Fruit fly (Drosophila melanogaster) whole organism, prepupa: ENCODE results near the gene CG43630.
A peak's percentile ranks its signal among the peaks of the same experiment; 100 is the strongest.

Experiments used
- CG4318 ChIP-seq: fragments of 200-800 bp; sonication (Bioruptor generic); optimal IDR thresholded peaks from 3 replicates; lab custom pipeline; 2017; ENCODE audit warnings: missing biosample characterization, mild to moderate bottlenecking, missing genetic modification characterization
- Eip93F ChIP-seq: fragments of 200-800 bp; sonication (Bioruptor generic); optimal IDR thresholded peaks from 2 replicates; lab custom pipeline; 2016; ENCODE audit warnings: missing biosample characterization, mild to moderate bottlenecking, missing genetic modification characterization
- Ets21C ChIP-seq: fragments of 200-800 bp; sonication (Bioruptor generic); optimal IDR thresholded peaks from 3 replicates; lab custom pipeline; 2016; ENCODE audit warnings: missing biosample characterization, missing genetic modification characterization
- Met ChIP-seq: fragments of 200-800 bp; sonication (Bioruptor generic); optimal IDR thresholded peaks from 3 replicates; lab custom pipeline; 2016; ENCODE audit warnings: missing biosample characterization, missing genetic modification characterization
- eg ChIP-seq: fragments of 200-800 bp; sonication (Bioruptor generic); IDR thresholded peaks from 3 replicates; pipeline ENCODE4 v1.3.6; 2022; ENCODE audit warnings: missing biosample characterization, missing genetic modification characterization
- esn ChIP-seq: fragments of 200-800 bp; sonication (Bioruptor generic); optimal IDR thresholded peaks from 2 replicates; lab custom pipeline; 2016; ENCODE audit warnings: missing biosample characterization, mild to moderate bottlenecking, missing genetic modification characterization, moderate library complexity
- pdm3 ChIP-seq: fragments of 200-800 bp; sonication (Bioruptor generic); optimal IDR thresholded peaks from 3 replicates; lab custom pipeline; 2016; ENCODE audit warnings: missing biosample characterization, missing genetic modification characterization
- svp ChIP-seq: fragments of 200-800 bp; sonication (Bioruptor generic); peaks from one replicate; lab custom pipeline; 2016; ENCODE audit warnings: missing biosample characterization, missing genetic modification characterization

- TF ChIP-seq Ets21C (no peak), Met (GFP tag; lab: Kevin White, UChicago) (no peak), CG4318 (no peak), svp (GFP tag; lab: Kevin White, UChicago) (peak; percentile 0), pdm3 (GFP tag; lab: Kevin White, UChicago) (no peak), Eip93F (GFP tag; lab: Kevin White, UChicago) (no peak), eg (GFP tag; lab: Robert Waterston, UW) (0 out of 3 replicates have a peak, but pooled peaks have one; percentile 6), esn (GFP tag; lab: Kevin White, UChicago) (no peak)
Measured at dm6 chr3R:12647954-12648353, 28.1 kb downstream of the CG43630 start, which contains the start of gene Dtg.
